Worm (Caenorhabditis elegans): ENCODE results near the gene amt-2.

- TF ChIP-seq unc-62 (GFP tag; optimal IDR thresholded peaks at IDR 0.05 in 1 of 2) (peak in 1 of 2 experiments; percentile 91), unc-62 (tag; optimal IDR thresholded peaks at IDR 0.05) (no peak), zag-1 (tag; optimal IDR thresholded peaks at IDR 0.05) (no peak), madf-9 (GFP tag; conservative IDR thresholded peaks at IDR 0.05) (no peak), ceh-82 (tag; optimal IDR thresholded peaks at IDR 0.05) (no peak), F26F4.8 (GFP tag; conservative IDR thresholded peaks at IDR 0.05) (no peak), egl-43 (GFP tag; IDR thresholded peaks at IDR 0.05) (no peak), snpc-1.2 (GFP tag; IDR thresholded peaks at IDR 0.05) (no peak), snpc-4 (tag; optimal IDR thresholded peaks at IDR 0.05) (no peak), zip-2 (tag; optimal IDR thresholded peaks at IDR 0.05) (no peak), ama-1 (optimal IDR thresholded peaks at IDR 0.05) (no peak), lin-39 (tag; optimal IDR thresholded peaks at IDR 0.05) (no peak), fos-1 (tag; optimal IDR thresholded peaks at IDR 0.05) (no peak), dve-1 (tag; optimal IDR thresholded peaks at IDR 0.05; ENCODE audit: insufficient read depth) (no peak)
Measured at ce11 chrIV:13085675-13086074, 43.5 kb downstream of the amt-2 start.

Data from whole organism, L4 larva.